Worm (Caenorhabditis elegans): ENCODE data around the gene W06H8.6.

DNA sequence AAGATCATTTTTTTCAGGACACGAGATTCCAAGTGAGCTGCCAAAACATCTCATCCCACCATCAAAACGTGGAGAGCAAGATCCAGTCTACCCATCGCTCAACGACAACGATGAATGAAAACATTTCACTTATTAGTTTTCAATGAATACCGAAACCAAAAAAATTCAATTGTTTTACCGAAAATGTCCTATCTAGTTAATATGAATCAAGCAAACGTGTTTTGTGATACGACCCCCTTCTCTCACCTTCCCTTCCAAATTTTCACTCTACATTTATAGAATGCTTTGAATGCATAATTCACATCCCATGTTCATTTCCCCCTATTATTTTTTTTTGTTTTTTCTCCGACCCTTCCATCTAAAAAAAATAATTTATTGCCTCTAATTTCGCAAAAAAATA lies 9.7 kb downstream of the W06H8.6 start:
- TF ChIP-seq hmg-1.2 (GFP tag; IDR thresholded peaks at IDR 0.05) (no peak), unc-62 (GFP tag; optimal IDR thresholded peaks at IDR 0.05) (no peak), snpc-1.1 (tag; optimal IDR thresholded peaks at IDR 0.05; ENCODE audit: insufficient read depth) (no peak)

Data from whole organism, young adult.